Worm (Caenorhabditis elegans) whole organism, L1 larva: ENCODE results near the gene C16H3.3.
A peak's percentile ranks its signal among the peaks of the same experiment; 100 is the strongest.

ENCODE experiments used
- C04F5.9 ChIP-seq: sonication (generic microtip); optimal IDR thresholded peaks from 2 replicates; lab custom pipeline; 2016; ENCODE audit warnings: missing genetic modification characterization, missing compliant biosample characterization
- C16A3.4 ChIP-seq: fragments of 150-350 bp; optimal IDR thresholded peaks from 2 replicates; lab custom pipeline; 2014; ENCODE audit warnings: missing biosample characterization, missing genetic modification characterization
- C34B4.2 ChIP-seq: sonication (generic microtip); optimal IDR thresholded peaks from 2 replicates; lab custom pipeline; 2017; ENCODE audit warnings: mild to moderate bottlenecking, missing genetic modification characterization, missing compliant biosample characterization
- F16B12.6 ChIP-seq: fragments of 150-350 bp; optimal IDR thresholded peaks from 2 replicates; lab custom pipeline; 2014; ENCODE audit warnings: missing biosample characterization, missing genetic modification characterization
- aha-1 ChIP-seq: fragments of 150-350 bp; optimal IDR thresholded peaks from 2 replicates; lab custom pipeline; 2014; ENCODE audit warnings: missing biosample characterization, missing genetic modification characterization
- alr-1 ChIP-seq: fragments of 200-800 bp; sonication (Bioruptor generic); optimal IDR thresholded peaks from 2 replicates; lab custom pipeline; 2018; ENCODE audit warnings: borderline replicate concordance, mild to moderate bottlenecking, missing genetic modification characterization, missing compliant biosample characterization
- blmp-1 ChIP-seq: fragments of 150-350 bp; optimal IDR thresholded peaks from 2 replicates; lab custom pipeline; 2014; ENCODE audit warnings: missing biosample characterization, missing genetic modification characterization
- ceh-88 ChIP-seq: fragments of 200-800 bp; sonication (Bioruptor generic); IDR thresholded peaks from 2 replicates; pipeline ENCODE4 v1.3.6; 2022; ENCODE audit warnings: missing genetic modification characterization, missing compliant biosample characterization
- ceh-90 ChIP-seq: sonication (generic microtip); optimal IDR thresholded peaks from 2 replicates; lab custom pipeline; 2016; ENCODE audit warnings: missing genetic modification characterization, missing compliant biosample characterization
- ces-1 ChIP-seq: fragments of 150-350 bp; optimal IDR thresholded peaks from 2 replicates; lab custom pipeline; 2014; ENCODE audit warnings: missing biosample characterization, missing genetic modification reagents, missing genetic modification characterization
- dpl-1 ChIP-seq, 3 experiments: fragments of 150-350 bp in 2 of 3; sonication (generic microtip) in 1 of 3; optimal IDR thresholded peaks; 2 replicates each; lab custom pipeline; 2014 to 2017; ENCODE audit warnings: missing biosample characterization in 3 of 3, missing genetic modification characterization in 3 of 3, missing genetic modification reagents in 3 of 3
- dsc-1 ChIP-seq: sonication (generic microtip); optimal IDR thresholded peaks from 2 replicates; lab custom pipeline; 2016; ENCODE audit warnings: mild to moderate bottlenecking, missing genetic modification characterization, missing compliant biosample characterization
- efl-1 ChIP-seq, 4 experiments: fragments of 150-350 bp; optimal IDR thresholded peaks in 3 of 4; peaks in 1 of 4; 1 replicate in 1 of 4; 2 replicates in 3 of 4; lab custom pipeline; 2014; ENCODE audit warnings: missing biosample characterization in 2 of 4, missing genetic modification characterization in 2 of 4, missing genetic modification reagents in 2 of 4
- efl-3 ChIP-seq: fragments of 200-800 bp; sonication (Bioruptor generic); optimal IDR thresholded peaks from 2 replicates; lab custom pipeline; 2018; ENCODE audit warnings: mild to moderate bottlenecking, missing genetic modification characterization, missing compliant biosample characterization
- elt-3 ChIP-seq, 6 experiments: fragments of 150-350 bp in 1 of 6; sonication (generic microtip); optimal IDR thresholded peaks; 2 replicates each; lab custom pipeline; 2017 to 2018; ENCODE audit warnings: missing biosample characterization in 6 of 6, missing genetic modification characterization in 6 of 6, inconsistent platforms in 1 of 6
- grh-1 ChIP-seq: fragments of 200-800 bp; sonication (Bioruptor generic); IDR thresholded peaks from 2 replicates; pipeline ENCODE4 v1.3.6; 2022; ENCODE audit warnings: missing genetic modification reagents, missing genetic modification characterization, missing compliant biosample characterization
- hlh-17 ChIP-seq: fragments of 200-800 bp; sonication (Bioruptor generic); optimal IDR thresholded peaks from 2 replicates; lab custom pipeline; 2018; ENCODE audit warnings: missing genetic modification characterization, mild to moderate bottlenecking, missing compliant biosample characterization, moderate library complexity, borderline replicate concordance
- hlh-4 ChIP-seq: sonication (generic microtip); optimal IDR thresholded peaks from 2 replicates; lab custom pipeline; 2016; ENCODE audit warnings: mild to moderate bottlenecking, missing genetic modification characterization, missing compliant biosample characterization
- hpl-2 ChIP-seq: fragments of 150-350 bp; optimal IDR thresholded peaks from 2 replicates; lab custom pipeline; 2014; ENCODE audit warnings: missing biosample characterization, missing genetic modification reagents, missing genetic modification characterization
- isw-1 ChIP-seq: fragments of 200-800 bp; sonication (Bioruptor generic); IDR thresholded peaks from 2 replicates; pipeline ENCODE4 v1.3.6; 2022; ENCODE audit warnings: missing genetic modification characterization, missing compliant biosample characterization
- jun-1 ChIP-seq: fragments of 150-350 bp; optimal IDR thresholded peaks from 2 replicates; lab custom pipeline; 2014; ENCODE audit warnings: missing biosample characterization, missing genetic modification reagents, missing genetic modification characterization
- lin-13 ChIP-seq: fragments of 150-350 bp; optimal IDR thresholded peaks from 2 replicates; lab custom pipeline; 2014; ENCODE audit warnings: missing biosample characterization, missing genetic modification reagents, missing genetic modification characterization
- lin-14 ChIP-seq: fragments of 200-800 bp; sonication (Bioruptor generic); optimal IDR thresholded peaks from 2 replicates; lab custom pipeline; 2018; ENCODE audit warnings: mild to moderate bottlenecking, missing genetic modification characterization, moderate library complexity, missing compliant biosample characterization
- lin-35 ChIP-seq, 2 experiments: fragments of 150-350 bp; optimal IDR thresholded peaks; 2 replicates each; lab custom pipeline; 2014; ENCODE audit warnings: missing biosample characterization in 2 of 2, missing genetic modification characterization in 2 of 2, missing genetic modification reagents in 2 of 2
- mab-9 ChIP-seq: fragments of 200-800 bp; sonication (Bioruptor generic); IDR thresholded peaks from 2 replicates; pipeline ENCODE4 v1.3.6; 2022; ENCODE audit warnings: missing genetic modification reagents, missing genetic modification characterization, missing compliant biosample characterization
- mdl-1 ChIP-seq, 2 experiments: fragments of 150-350 bp; optimal IDR thresholded peaks; 2 replicates each; lab custom pipeline; 2014 to 2017; ENCODE audit warnings: missing biosample characterization in 2 of 2, missing genetic modification characterization in 2 of 2, inconsistent platforms in 1 of 2
- mep-1 ChIP-seq: fragments of 150-350 bp; optimal IDR thresholded peaks from 2 replicates; lab custom pipeline; 2014; ENCODE audit warnings: missing biosample characterization, missing genetic modification characterization
- nhr-11 ChIP-seq: fragments of 150-350 bp; optimal IDR thresholded peaks from 2 replicates; lab custom pipeline; 2014; ENCODE audit warnings: missing biosample characterization, missing genetic modification characterization
- nhr-12 ChIP-seq: sonication (generic microtip); optimal IDR thresholded peaks from 2 replicates; lab custom pipeline; 2017; ENCODE audit warnings: missing biosample characterization, missing genetic modification characterization
- nhr-19 ChIP-seq: fragments of 200-800 bp; sonication (Bioruptor generic); conservative IDR thresholded peaks from 2 replicates; pipeline ENCODE4 v1.3.6; 2022; ENCODE audit warnings: missing genetic modification characterization, missing compliant biosample characterization
- nhr-20 ChIP-seq: sonication (generic microtip); optimal IDR thresholded peaks from 2 replicates; lab custom pipeline; 2016; ENCODE audit warnings: mild to moderate bottlenecking, missing genetic modification characterization, missing compliant biosample characterization
- nhr-237 ChIP-seq: fragments of 150-350 bp; optimal IDR thresholded peaks from 2 replicates; lab custom pipeline; 2014; ENCODE audit warnings: missing biosample characterization, missing genetic modification characterization
- nhr-28 ChIP-seq: fragments of 150-350 bp; optimal IDR thresholded peaks from 2 replicates; lab custom pipeline; 2014; ENCODE audit warnings: missing biosample characterization, missing genetic modification characterization
- nhr-47 ChIP-seq: sonication (generic microtip); optimal IDR thresholded peaks from 2 replicates; lab custom pipeline; 2016; ENCODE audit warnings: mild to moderate bottlenecking, missing genetic modification characterization, moderate library complexity, missing compliant biosample characterization
- nhr-71 ChIP-seq: sonication (generic microtip); optimal IDR thresholded peaks from 2 replicates; lab custom pipeline; 2016; ENCODE audit warnings: mild to moderate bottlenecking, missing genetic modification characterization, moderate library complexity, missing compliant biosample characterization
- nhr-77 ChIP-seq: fragments of 150-350 bp; optimal IDR thresholded peaks from 2 replicates; lab custom pipeline; 2014; ENCODE audit warnings: missing biosample characterization, missing genetic modification characterization
- nhr-85 ChIP-seq: sonication (generic microtip); peaks from one replicate; lab custom pipeline; 2016; ENCODE audit warnings: missing genetic modification characterization, inconsistent platforms, missing compliant biosample characterization
- nhr-90 ChIP-seq: sonication (generic microtip); optimal IDR thresholded peaks from 2 replicates; lab custom pipeline; 2016; ENCODE audit warnings: mild to moderate bottlenecking, missing genetic modification characterization, missing compliant biosample characterization; ENCODE audit not compliant: poor library complexity
- pag-3 ChIP-seq: sonication (generic microtip); optimal IDR thresholded peaks from 2 replicates; lab custom pipeline; 2017; ENCODE audit warnings: missing genetic modification characterization, mild to moderate bottlenecking, missing compliant biosample characterization, antibody characterized with exemption, borderline replicate concordance; ENCODE audit not compliant: insufficient read depth
- snpc-4 ChIP-seq: fragments of 150-350 bp; optimal IDR thresholded peaks from 2 replicates; lab custom pipeline; 2014; ENCODE audit warnings: missing biosample characterization, missing genetic modification characterization
- sptf-1 ChIP-seq: fragments of 150-350 bp; optimal IDR thresholded peaks from 2 replicates; lab custom pipeline; 2014; ENCODE audit warnings: missing biosample characterization, missing genetic modification characterization
- sup-37 ChIP-seq: fragments of 200-800 bp; sonication (Bioruptor generic); optimal IDR thresholded peaks from 2 replicates; lab custom pipeline; 2018; ENCODE audit warnings: mild to moderate bottlenecking, missing genetic modification characterization, missing compliant biosample characterization
- swsn-7 ChIP-seq: sonication (generic microtip); optimal IDR thresholded peaks from 2 replicates; lab custom pipeline; 2016; ENCODE audit warnings: missing genetic modification characterization, missing compliant biosample characterization
- tbx-2 ChIP-seq: sonication (generic microtip); optimal IDR thresholded peaks from 2 replicates; lab custom pipeline; 2016; ENCODE audit warnings: missing genetic modification characterization, missing compliant biosample characterization
- tlp-1 ChIP-seq: fragments of 150-350 bp; optimal IDR thresholded peaks from 2 replicates; lab custom pipeline; 2014; ENCODE audit warnings: missing biosample characterization, missing genetic modification characterization
- unc-62 ChIP-seq: fragments of 150-350 bp; optimal IDR thresholded peaks from 2 replicates; lab custom pipeline; 2014; ENCODE audit warnings: missing biosample characterization, missing genetic modification reagents, missing genetic modification characterization
- unc-86 ChIP-seq: sonication (generic microtip); optimal IDR thresholded peaks from 2 replicates; lab custom pipeline; 2016; ENCODE audit warnings: missing genetic modification characterization, missing compliant biosample characterization
- unc-98 ChIP-seq: fragments of 200-800 bp; sonication (Bioruptor generic); IDR thresholded peaks from 2 replicates; pipeline ENCODE4 v1.3.6; 2022; ENCODE audit warnings: missing genetic modification characterization, missing compliant biosample characterization
- vab-15 ChIP-seq: sonication (generic microtip); optimal IDR thresholded peaks from 2 replicates; lab custom pipeline; 2017; ENCODE audit warnings: missing genotype, mild to moderate bottlenecking, missing genetic modification characterization, missing compliant biosample characterization
- ztf-4 ChIP-seq: fragments of 150-350 bp; optimal IDR thresholded peaks from 2 replicates; lab custom pipeline; 2014; ENCODE audit warnings: missing biosample characterization, missing genetic modification characterization

C16H3.3 gene

DNA sequence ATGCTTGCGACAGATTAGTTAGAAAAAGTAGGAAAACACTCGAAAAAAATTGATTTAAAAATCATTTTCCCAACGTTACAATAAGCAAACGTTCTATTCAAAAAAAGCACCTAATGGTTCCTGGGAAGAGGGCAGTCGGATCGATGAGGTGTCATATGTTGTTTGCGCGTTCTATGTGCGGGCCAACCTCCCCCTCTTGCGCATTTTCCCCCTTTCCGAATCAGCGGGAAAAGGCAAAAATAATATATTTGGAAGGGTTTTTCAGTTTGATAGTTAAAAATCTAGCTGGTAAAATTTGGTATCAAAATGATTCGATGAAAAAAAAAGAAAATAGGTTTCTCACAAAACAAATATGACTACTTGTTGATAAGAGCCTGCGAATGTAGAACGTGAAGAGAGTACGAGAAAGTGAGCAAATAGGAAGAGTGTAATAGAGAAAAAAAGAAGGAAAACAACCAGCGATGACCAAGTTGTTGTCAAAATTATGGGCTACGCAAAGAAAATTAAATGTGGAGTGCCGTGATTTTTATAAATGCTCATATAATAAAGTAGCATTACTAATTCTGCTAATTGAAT lies 646 bp upstream of the C16H3.3 start (continued):
- peak; percentile 84 for TF ChIP-seq nhr-19 (GFP tag; lab: Robert Waterston, UW)
- TF ChIP-seq nhr-237 (tag; lab: Kevin White, UChicago), result no peak
- TF ChIP-seq pag-3, result no peak
- peak; percentile 70 for TF ChIP-seq nhr-47
- TF ChIP-seq nhr-90 (tag; lab: Kevin White, UChicago), result peak; percentile 27
- 0 out of 2 replicates have a peak, but pooled peaks have one; percentile 22 for TF ChIP-seq ceh-88
- TF ChIP-seq C34B4.2, result no peak
- no peak for TF ChIP-seq hlh-17 (GFP tag; lab: Kevin White, UChicago)
- no peak for TF ChIP-seq elt-3 (tag; optimal IDR thresholded peaks at IDR 0.05; lab: Kevin White, UChicago)
- TF ChIP-seq dsc-1 (tag; lab: Kevin White, UChicago), result peak; percentile 44
- no peak for TF ChIP-seq hlh-4
- TF ChIP-seq mep-1 (tag; lab: Kevin White, UChicago), result peak; percentile 43
- no peak for TF ChIP-seq nhr-12 (tag; lab: Kevin White, UChicago)
- TF ChIP-seq ces-1, result no peak
- TF ChIP-seq unc-98 (GFP tag; lab: Robert Waterston, UW), result no peak
- peak; percentile 89 for TF ChIP-seq lin-14 (GFP tag; lab: Kevin White, UChicago)
- no peak for TF ChIP-seq aha-1
- TF ChIP-seq nhr-85 (tag; lab: Kevin White, UChicago), result peak; percentile 36
- TF ChIP-seq isw-1 (GFP tag; lab: Robert Waterston, UW), result peak; percentile 12; the same call in 1 of the 2 replicates
- peak; percentile 34 for TF ChIP-seq C16A3.4
- no peak for TF ChIP-seq snpc-4 (tag; lab: Kevin White, UChicago)
- TF ChIP-seq nhr-77, result no peak
- TF ChIP-seq sptf-1, result no peak
- peak in 1 of 2 experiments; percentile 6 for TF ChIP-seq mdl-1 (tag; optimal IDR thresholded peaks at IDR 0.05; lab: Kevin White, UChicago)
- TF ChIP-seq hpl-2 (GFP tag; lab: Kevin White, UChicago), result no peak
- peak; percentile 73 for TF ChIP-seq nhr-20
- TF ChIP-seq jun-1 (tag; lab: Kevin White, UChicago), result no peak
- TF ChIP-seq dpl-1 (GFP tag; optimal IDR thresholded peaks at IDR 0.05; lab: Kevin White, UChicago), result peak; percentile 34 to 81 (median 59)
- TF ChIP-seq ztf-4, result no peak
- TF ChIP-seq blmp-1 (tag; lab: Kevin White, UChicago), result peak; percentile 38
- TF ChIP-seq mab-9 (GFP tag; lab: Robert Waterston, UW), result 0 out of 2 replicates have a peak, but pooled peaks have one; percentile 15
- no peak for TF ChIP-seq F16B12.6 (tag; lab: Kevin White, UChicago)
- peak; percentile 61 for TF ChIP-seq unc-86 (tag; lab: Kevin White, UChicago)
- TF ChIP-seq swsn-7, result peak; percentile 53

DNA sequence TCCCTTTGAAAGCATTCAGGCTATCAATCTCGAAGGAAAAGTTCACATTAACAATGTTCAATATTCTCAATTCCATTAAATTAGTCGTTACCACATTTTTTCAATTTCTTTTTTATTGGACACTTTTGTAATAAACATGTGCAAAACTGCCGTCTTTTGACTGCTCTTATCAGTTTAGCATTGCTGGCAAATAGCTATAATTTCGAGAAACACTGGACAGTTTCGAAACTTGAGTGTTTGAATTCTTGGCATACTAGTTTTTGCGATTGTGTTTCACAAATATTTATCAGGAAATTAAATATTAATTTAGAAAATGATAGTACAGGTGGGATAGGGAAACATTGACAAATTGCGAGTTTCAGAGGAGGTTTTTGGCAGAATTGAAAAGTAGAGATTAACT lies 8.5 kb downstream of the C16H3.3 start:
- no peak for TF ChIP-seq elt-3 (tag; optimal IDR thresholded peaks at IDR 0.05; lab: Kevin White, UChicago)
- no peak for TF ChIP-seq grh-1 (GFP tag; lab: Robert Waterston, UW)
- no peak for TF ChIP-seq swsn-7
- TF ChIP-seq tlp-1 (tag; lab: Kevin White, UChicago), result peak; percentile 46
- no peak for TF ChIP-seq sup-37
- TF ChIP-seq nhr-28 (tag; lab: Kevin White, UChicago), result no peak
- TF ChIP-seq nhr-11 (tag; lab: Kevin White, UChicago), result no peak
- TF ChIP-seq vab-15 (tag; lab: Kevin White, UChicago), result no peak
- TF ChIP-seq C16A3.4, result no peak
- no peak for TF ChIP-seq hpl-2 (GFP tag; lab: Kevin White, UChicago)
- TF ChIP-seq mep-1 (tag; lab: Kevin White, UChicago), result no peak
- no peak for TF ChIP-seq unc-62 (GFP tag; lab: Kevin White, UChicago)
- no peak for TF ChIP-seq dsc-1 (tag; lab: Kevin White, UChicago)
- TF ChIP-seq C04F5.9 (tag; lab: Kevin White, UChicago), result no peak
- no peak for TF ChIP-seq jun-1 (tag; lab: Kevin White, UChicago)
- no peak for TF ChIP-seq sptf-1
- no peak for TF ChIP-seq tbx-2 (tag; lab: Kevin White, UChicago)
- TF ChIP-seq pag-3, result no peak
- no peak for TF ChIP-seq ceh-88
- no peak for TF ChIP-seq dpl-1 (GFP tag; optimal IDR thresholded peaks at IDR 0.05; lab: Kevin White, UChicago)
- peak in 1 of 2 experiments; percentile 13 for TF ChIP-seq lin-35 (GFP tag; optimal IDR thresholded peaks at IDR 0.05; lab: Kevin White, UChicago)
- peak; percentile 1 for TF ChIP-seq nhr-71
- no peak for TF ChIP-seq alr-1 (tag; lab: Kevin White, UChicago)
- TF ChIP-seq efl-1 (optimal IDR thresholded peaks at IDR 0.05; lab: Kevin White, UChicago), result no peak
- peak in 1 of 2 experiments; percentile 60 for TF ChIP-seq efl-1 (GFP tag; optimal IDR thresholded peaks at IDR 0.05 in 1 of 2; lab: Kevin White, UChicago)
- TF ChIP-seq ceh-90, result no peak
- no peak for TF ChIP-seq efl-3 (GFP tag; lab: Kevin White, UChicago)
- no peak for TF ChIP-seq isw-1 (GFP tag; lab: Robert Waterston, UW)
- TF ChIP-seq lin-13 (GFP tag; lab: Kevin White, UChicago), result no peak
